Worm (Caenorhabditis elegans) whole organism, mixed stage, embryonic: ENCODE results near the gene B0302.2.

Source experiments
- ces-1 ChIP-seq: fragments of 150-350 bp; optimal IDR thresholded peaks from 2 replicates; lab custom pipeline; 2014; ENCODE audit warnings: missing biosample characterization, missing genetic modification reagents, missing genetic modification characterization
- elt-3 ChIP-seq: fragments of 150-350 bp; optimal IDR thresholded peaks from 2 replicates; lab custom pipeline; 2014; ENCODE audit warnings: missing biosample characterization, missing genetic modification characterization
- lsy-2 ChIP-seq: fragments of 150-350 bp; optimal IDR thresholded peaks from 2 replicates; lab custom pipeline; 2014; ENCODE audit warnings: missing biosample characterization, missing genetic modification characterization
- mep-1 ChIP-seq: fragments of 150-350 bp; optimal IDR thresholded peaks from 2 replicates; lab custom pipeline; 2017; ENCODE audit warnings: missing biosample characterization, missing genetic modification reagents, missing genetic modification characterization, inconsistent platforms
- nhr-12 ChIP-seq: fragments of 150-350 bp; optimal IDR thresholded peaks from 2 replicates; lab custom pipeline; 2014; ENCODE audit warnings: missing biosample characterization, missing genetic modification characterization
- nhr-237 ChIP-seq: fragments of 150-350 bp; optimal IDR thresholded peaks from 2 replicates; lab custom pipeline; 2014; ENCODE audit warnings: missing biosample characterization, missing genetic modification characterization
- nhr-76 ChIP-seq: sonication (generic microtip); optimal IDR thresholded peaks from 2 replicates; lab custom pipeline; 2017; ENCODE audit warnings: missing biosample characterization, missing genetic modification characterization
- pha-4 ChIP-seq: fragments of 150-350 bp; optimal IDR thresholded peaks from 2 replicates; lab custom pipeline; 2018; ENCODE audit warnings: missing biosample characterization, missing genetic modification reagents, missing genetic modification characterization
- unc-62 ChIP-seq: fragments of 150-350 bp; optimal IDR thresholded peaks from 2 replicates; lab custom pipeline; 2014; ENCODE audit warnings: missing biosample characterization, missing genetic modification reagents, missing genetic modification characterization
- ztf-11 ChIP-seq: fragments of 150-350 bp; optimal IDR thresholded peaks from 2 replicates; lab custom pipeline; 2014; ENCODE audit warnings: missing biosample characterization, missing genetic modification characterization

DNA sequence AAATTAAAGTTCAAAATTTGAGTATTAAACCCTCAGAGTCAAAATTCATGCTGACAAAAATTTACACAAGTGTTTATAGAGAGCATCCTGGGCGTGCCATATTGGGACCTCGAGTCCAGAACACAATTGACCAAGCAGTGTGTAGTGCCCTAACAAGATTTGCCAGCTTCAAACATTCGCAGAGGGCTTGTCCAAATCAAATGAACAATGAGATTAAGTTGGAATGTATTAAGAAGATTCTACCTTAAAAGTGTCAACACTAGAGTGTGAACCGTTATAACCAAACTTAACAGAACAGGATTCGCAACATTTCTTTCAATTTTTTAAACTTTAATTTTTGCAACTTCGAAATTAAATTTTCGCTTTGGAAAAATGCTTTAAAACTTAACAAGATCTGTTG lies 7.9 kb upstream of the B0302.2 start:
- TF ChIP-seq mep-1 (tag; lab: Kevin White, UChicago) = no peak
- TF ChIP-seq ces-1 = peak; percentile 86
- TF ChIP-seq unc-62 (GFP tag; lab: Kevin White, UChicago) = no peak
- no peak for TF ChIP-seq lsy-2
- TF ChIP-seq nhr-12 = no peak
- no peak for TF ChIP-seq pha-4 (tag; lab: Kevin White, UChicago)
- TF ChIP-seq ztf-11 (tag; lab: Kevin White, UChicago) = no peak
- no peak for TF ChIP-seq nhr-237
- no peak for TF ChIP-seq nhr-76
- TF ChIP-seq elt-3 (tag; lab: Kevin White, UChicago) = no peak
